Fruit fly (Drosophila melanogaster): ENCODE measurements around the gene CG43082.

The CG43082 gene

dm6 chr3L:15664199-15664794, 2.6 kb downstream of the CG43082 start:
- no peak for TF ChIP-seq z (GFP tag; IDR thresholded peaks at IDR 0.05)
- TF ChIP-seq Rx (GFP tag; IDR thresholded peaks at IDR 0.05) = 0 out of 2 replicates have a peak, but pooled peaks have one; percentile 15
- peak; percentile 99 for TF ChIP-seq nerfin-1 (tag; optimal IDR thresholded peaks at IDR 0.05)
- peak; percentile 71 for TF ChIP-seq gsb-n (tag; optimal IDR thresholded peaks at IDR 0.05)
- 0 out of 3 replicates have a peak, but pooled peaks have one; percentile 22 for TF ChIP-seq CG6791 (GFP tag; IDR thresholded peaks at IDR 0.05; ENCODE audit: partially characterized antibody)
- TF ChIP-seq klu (GFP tag; IDR thresholded peaks at IDR 0.05) = no peak
- TF ChIP-seq CG9437 (GFP tag; optimal IDR thresholded peaks at IDR 0.05) = no peak
- peak; percentile 53 for TF ChIP-seq sd (tag; optimal IDR thresholded peaks at IDR 0.05)
- TF ChIP-seq nmo (GFP tag; optimal IDR thresholded peaks at IDR 0.05) = peak; percentile 10
- no peak for TF ChIP-seq gt (GFP tag; IDR thresholded peaks at IDR 0.05)
- TF ChIP-seq CG17385 (GFP tag; optimal IDR thresholded peaks at IDR 0.05) = no peak
- TF ChIP-seq CG2678 (tag; optimal IDR thresholded peaks at IDR 0.05) = no peak

- TF ChIP-seq crp (GFP tag; optimal IDR thresholded peaks at IDR 0.05) (no peak), disco-r (GFP tag; optimal IDR thresholded peaks at IDR 0.05) (no peak), zf30C (GFP tag; optimal IDR thresholded peaks at IDR 0.05) (peak; percentile 65), lov (optimal IDR thresholded peaks at IDR 0.05) (no peak), lov (GFP tag; IDR thresholded peaks at IDR 0.05) (no peak), sens (GFP tag) (peak; percentile 30), zen (tag; optimal IDR thresholded peaks at IDR 0.05) (peak; percentile 84), CG4404 (GFP tag; IDR thresholded peaks at IDR 0.05) (peak; percentile 55), CG10979 (tag; optimal IDR thresholded peaks at IDR 0.05) (peak; percentile 5), repo (GFP tag; optimal IDR thresholded peaks at IDR 0.05) (no peak), D19A (tag; optimal IDR thresholded peaks at IDR 0.05) (no peak), NfI (GFP tag; optimal IDR thresholded peaks at IDR 0.05) (no peak), ac (GFP tag; optimal IDR thresholded peaks at IDR 0.05) (peak; percentile 19), ara (GFP tag; IDR thresholded peaks at IDR 0.05) (0 out of 2 replicates have a peak, but pooled peaks have one; percentile 5)
Observed at dm6 chr3L:15665741-15666140, 4.1 kb downstream of the CG43082 start.

dm6 chr3L:15669939-15670338, 8.3 kb downstream of the CG43082 start:
- TF ChIP-seq lbe (GFP tag; optimal IDR thresholded peaks at IDR 0.05) (no peak), grn (GFP tag; optimal IDR thresholded peaks at IDR 0.05) (peak; percentile 75), Awh (GFP tag; IDR thresholded peaks at IDR 0.05) (peak; percentile 50; the same call in 1 of the 2 replicates), wdn (GFP tag; IDR thresholded peaks at IDR 0.05) (no peak), Stat92E (GFP tag; optimal IDR thresholded peaks at IDR 0.05) (peak in 1 of 3 experiments; percentile 81)

- peak; percentile 37 for TF ChIP-seq CoRest (tag; optimal IDR thresholded peaks at IDR 0.05)
- peak; percentile 12 for TF ChIP-seq az2 (GFP tag; optimal IDR thresholded peaks at IDR 0.05)
- peak; percentile 69 for TF ChIP-seq CG14710 (tag; optimal IDR thresholded peaks at IDR 0.05)
- peak; percentile 19 for TF ChIP-seq gsb-n (tag; optimal IDR thresholded peaks at IDR 0.05)
- TF ChIP-seq Spps (tag; optimal IDR thresholded peaks at IDR 0.05) = peak; percentile 10
- no peak for TF ChIP-seq chm (GFP tag; IDR thresholded peaks at IDR 0.05)
- peak; percentile 83 for TF ChIP-seq zf30C (GFP tag; optimal IDR thresholded peaks at IDR 0.05)
- peak; percentile 70 for TF ChIP-seq CG17829 (tag; optimal IDR thresholded peaks at IDR 0.05)
- peak; percentile 34 for TF ChIP-seq D19A (tag; optimal IDR thresholded peaks at IDR 0.05)
- no peak for TF ChIP-seq CG6272 (GFP tag; IDR thresholded peaks at IDR 0.05)
- peak in 1 of 2 experiments; percentile 3 for TF ChIP-seq tll (GFP tag; optimal IDR thresholded peaks at IDR 0.05)
- TF ChIP-seq CG7556 (GFP tag; optimal IDR thresholded peaks at IDR 0.05) = peak; percentile 6
- peak; percentile 12 for TF ChIP-seq CG7839 (tag; optimal IDR thresholded peaks at IDR 0.05)
- TF ChIP-seq CG6689 (GFP tag; IDR thresholded peaks at IDR 0.05) = 0 out of 2 replicates have a peak, but pooled peaks have one; percentile 13
- peak; percentile 30 for TF ChIP-seq grau (tag; optimal IDR thresholded peaks at IDR 0.05)
- TF ChIP-seq Six4 (GFP tag; optimal IDR thresholded peaks at IDR 0.05) = no peak
- peak; percentile 81 for TF ChIP-seq CG9727 (GFP tag; optimal IDR thresholded peaks at IDR 0.05)
Observed at dm6 chr3L:15670455-15670854, 8.8 kb downstream of the CG43082 start.
